Worm (Caenorhabditis elegans): ENCODE data around the gene irld-59.

Gene irld-59

DNA sequence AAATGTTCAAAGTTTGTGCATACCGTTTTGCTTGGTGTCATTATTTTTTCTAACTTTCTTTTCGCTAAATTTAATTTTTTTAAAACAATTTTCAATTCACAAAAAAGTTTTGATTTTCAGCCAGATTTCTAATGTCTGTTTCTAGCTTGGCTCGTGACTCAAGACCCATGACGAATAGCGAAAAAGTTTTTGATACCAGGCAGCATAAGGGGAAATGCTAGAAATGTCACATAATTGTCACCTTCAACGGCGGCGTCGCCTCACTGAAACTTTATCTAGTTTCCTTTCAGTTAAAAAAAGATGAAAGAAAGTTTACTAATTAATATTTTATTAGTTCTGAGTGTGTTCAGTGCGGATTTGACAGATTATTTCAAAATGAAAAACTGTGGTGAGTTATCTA lies at the start of gene irld-59:
Gene irld-59, plus strand, starts transcription at position 301 of the 400 bp plus-strand sequence.
- TF ChIP-seq nhr-28 (tag; optimal IDR thresholded peaks at IDR 0.05) (no peak), ceh-8 (GFP tag; optimal IDR thresholded peaks at IDR 0.05) (no peak), xbp-1 (tag; optimal IDR thresholded peaks at IDR 0.05) (no peak), lsy-2 (tag; optimal IDR thresholded peaks at IDR 0.05) (no peak), C16A3.4 (tag; optimal IDR thresholded peaks at IDR 0.05) (no peak), tlp-1 (tag; optimal IDR thresholded peaks at IDR 0.05) (no peak), ets-5 (GFP tag; IDR thresholded peaks at IDR 0.05) (no peak), nhr-85 (tag) (no peak), C04F5.9 (tag; optimal IDR thresholded peaks at IDR 0.05) (no peak), pqm-1 (tag; optimal IDR thresholded peaks at IDR 0.05) (no peak), nhr-19 (GFP tag; conservative IDR thresholded peaks at IDR 0.05) (no peak), blmp-1 (tag; optimal IDR thresholded peaks at IDR 0.05) (no peak), nhr-84 (tag; optimal IDR thresholded peaks at IDR 0.05) (no peak), skn-1 (tag; optimal IDR thresholded peaks at IDR 0.05) (no peak), hpl-2 (GFP tag; optimal IDR thresholded peaks at IDR 0.05) (no peak)

DNA sequence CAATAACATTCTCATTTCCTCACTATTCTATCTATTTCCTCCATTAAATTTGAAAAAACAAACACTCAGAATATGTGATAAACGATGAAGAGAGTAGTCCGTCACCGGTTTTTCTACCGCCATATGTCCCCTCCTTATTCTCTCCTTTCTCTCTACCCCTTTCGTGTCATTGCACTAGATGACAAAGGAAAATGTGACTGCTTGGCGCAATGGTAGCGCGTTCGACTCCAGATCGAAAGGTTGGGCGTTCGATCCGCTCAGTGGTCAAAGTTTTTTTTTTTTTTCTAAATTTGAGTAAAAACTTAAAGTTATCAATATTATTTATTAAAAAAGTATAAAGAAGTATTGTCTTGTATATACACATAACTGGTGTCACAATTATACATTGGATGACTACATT lies 47.4 kb upstream of the irld-59 start:
- TF ChIP-seq fkh-10 (GFP tag; optimal IDR thresholded peaks at IDR 0.05) (no peak), lin-13 (GFP tag; optimal IDR thresholded peaks at IDR 0.05) (no peak), nhr-76 (tag; optimal IDR thresholded peaks at IDR 0.05) (no peak), pag-3 (tag; optimal IDR thresholded peaks at IDR 0.05; ENCODE audit: borderline replicate concordance, insufficient read depth) (no peak), F16B12.6 (tag; optimal IDR thresholded peaks at IDR 0.05) (no peak), nhr-28 (tag; optimal IDR thresholded peaks at IDR 0.05) (no peak), unc-130 (tag; optimal IDR thresholded peaks at IDR 0.05) (no peak), nhr-90 (tag; optimal IDR thresholded peaks at IDR 0.05; ENCODE audit: poor library complexity) (peak; percentile 30), unc-86 (tag; optimal IDR thresholded peaks at IDR 0.05) (no peak), nhr-20 (tag; optimal IDR thresholded peaks at IDR 0.05) (peak; percentile 6), lin-15B (tag; optimal IDR thresholded peaks at IDR 0.05) (no peak), nhr-85 (tag) (no peak), elt-2 (tag; optimal IDR thresholded peaks at IDR 0.05) (no peak), skn-1 (tag; optimal IDR thresholded peaks at IDR 0.05) (no peak), efl-1 (optimal IDR thresholded peaks at IDR 0.05) (no peak), efl-1 (GFP tag; optimal IDR thresholded peaks at IDR 0.05 in 1 of 2) (peak in 1 of 2 experiments; percentile 91), mef-2 (tag; optimal IDR thresholded peaks at IDR 0.05) (no peak), fkh-8 (tag; optimal IDR thresholded peaks at IDR 0.05) (no peak), mep-1 (tag; optimal IDR thresholded peaks at IDR 0.05) (no peak), ceh-8 (GFP tag; optimal IDR thresholded peaks at IDR 0.05) (no peak), unc-62 (GFP tag; optimal IDR thresholded peaks at IDR 0.05) (no peak), nhr-12 (tag; optimal IDR thresholded peaks at IDR 0.05) (no peak), hlh-17 (GFP tag; optimal IDR thresholded peaks at IDR 0.05; ENCODE audit: borderline replicate concordance) (no peak), egl-13 (tag; optimal IDR thresholded peaks at IDR 0.05) (no peak)

DNA sequence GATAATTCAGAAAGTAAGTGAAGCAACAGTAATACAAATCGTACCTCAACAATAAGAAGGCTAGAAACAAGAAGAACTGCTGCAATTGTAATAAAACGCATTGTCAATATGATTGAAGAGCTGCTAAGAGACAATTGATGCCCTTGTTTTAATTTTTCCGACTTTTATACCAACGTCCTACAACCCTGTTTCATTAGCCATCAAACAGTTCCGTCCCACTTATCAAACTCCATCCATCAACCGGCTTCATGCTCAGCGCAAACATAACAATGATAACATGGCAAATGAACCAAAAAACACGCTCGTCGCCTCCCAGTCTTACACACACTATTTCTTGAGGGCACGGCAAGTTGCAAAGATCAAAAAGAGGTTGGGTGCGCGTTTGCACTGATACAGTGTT lies 45.7 kb upstream of the irld-59 start, which contains the start of gene pqn-90:
Gene pqn-90, minus strand, starts transcription at position 101 of the 400 bp plus-strand sequence.
- no peak for TF ChIP-seq aly-2 (tag; optimal IDR thresholded peaks at IDR 0.05)

DNA sequence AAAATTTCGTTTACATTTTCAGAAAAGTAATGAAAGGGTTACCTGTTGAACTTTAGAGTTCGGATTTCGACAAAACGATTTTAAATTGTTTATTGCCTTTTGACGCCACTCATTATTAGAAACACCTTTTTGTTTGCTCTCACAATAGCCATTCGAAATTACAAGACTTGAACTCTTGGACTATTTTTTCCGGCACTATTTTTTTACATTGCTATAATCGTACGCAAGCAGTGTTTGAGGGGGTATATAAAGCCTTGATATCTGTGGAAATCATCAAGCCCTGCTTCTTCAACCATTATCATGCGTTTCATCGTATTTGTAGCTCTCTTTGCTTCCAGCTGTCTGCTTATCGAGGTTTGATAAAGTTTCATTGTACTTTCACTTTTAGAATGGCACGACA lies 45.3 kb upstream of the irld-59 start, which contains the start of gene pqn-91:
Gene pqn-91, plus strand, starts transcription at position 301 of the 400 bp plus-strand sequence.
- no peak for TF ChIP-seq ets-5 (GFP tag; IDR thresholded peaks at IDR 0.05)
- no peak for TF ChIP-seq pag-3 (tag; optimal IDR thresholded peaks at IDR 0.05; ENCODE audit: borderline replicate concordance, insufficient read depth)
- no peak for TF ChIP-seq efl-1 (optimal IDR thresholded peaks at IDR 0.05)
- peak in 1 of 2 experiments; percentile 83 for TF ChIP-seq efl-1 (GFP tag; optimal IDR thresholded peaks at IDR 0.05 in 1 of 2)
- no peak for TF ChIP-seq vab-15 (tag; optimal IDR thresholded peaks at IDR 0.05)
- no peak for TF ChIP-seq sup-37 (GFP tag; optimal IDR thresholded peaks at IDR 0.05)
- no peak for TF ChIP-seq snu-23 (GFP tag; optimal IDR thresholded peaks at IDR 0.05)
- TF ChIP-seq ceh-8 (GFP tag; optimal IDR thresholded peaks at IDR 0.05), result no peak
- no peak for TF ChIP-seq tlp-1 (tag; optimal IDR thresholded peaks at IDR 0.05)

All from whole organism, L1 larva.